Worm (Caenorhabditis elegans) whole organism, late embryonic: ENCODE results near the gene nspb-12.

ENCODE experiments used
- C08G9.2 ChIP-seq: sonication (generic microtip); optimal IDR thresholded peaks from 2 replicates; lab custom pipeline; 2016; ENCODE audit warnings: mild to moderate bottlenecking, missing genetic modification characterization, moderate library complexity, missing compliant biosample characterization
- K02D7.2 ChIP-seq: sonication (generic microtip); optimal IDR thresholded peaks from 2 replicates; lab custom pipeline; 2017; ENCODE audit warnings: mild to moderate bottlenecking, missing genetic modification characterization, missing compliant biosample characterization
- T23F11.4 ChIP-seq: fragments of 200-800 bp; sonication (Bioruptor generic); optimal IDR thresholded peaks from 2 replicates; lab custom pipeline; 2018; ENCODE audit warnings: mild to moderate bottlenecking, missing genetic modification characterization, missing compliant biosample characterization
- Y22D7AL.16 ChIP-seq: sonication (generic microtip); optimal IDR thresholded peaks from 2 replicates; lab custom pipeline; 2016; ENCODE audit warnings: missing genetic modification characterization, missing compliant biosample characterization
- ahr-1 ChIP-seq: sonication (generic microtip); optimal IDR thresholded peaks from 2 replicates; lab custom pipeline; 2016; ENCODE audit warnings: missing genetic modification characterization, missing compliant biosample characterization
- ceh-18 ChIP-seq: sonication (generic microtip); optimal IDR thresholded peaks from 2 replicates; lab custom pipeline; 2016; ENCODE audit warnings: missing genetic modification characterization, missing compliant biosample characterization
- ceh-34 ChIP-seq: sonication (generic microtip); optimal IDR thresholded peaks from 2 replicates; lab custom pipeline; 2016; ENCODE audit warnings: mild to moderate bottlenecking, missing genetic modification characterization, missing compliant biosample characterization
- ceh-48 ChIP-seq: sonication (generic microtip); optimal IDR thresholded peaks from 2 replicates; lab custom pipeline; 2016; ENCODE audit warnings: missing genetic modification characterization, inconsistent platforms, missing compliant biosample characterization
- ceh-6 ChIP-seq: fragments of 200-800 bp; sonication (Bioruptor generic); optimal IDR thresholded peaks from 2 replicates; lab custom pipeline; 2018; ENCODE audit warnings: mild to moderate bottlenecking, missing genetic modification characterization, missing compliant biosample characterization
- elt-2 ChIP-seq: sonication (generic microtip); optimal IDR thresholded peaks from 2 replicates; lab custom pipeline; 2016; ENCODE audit warnings: missing genetic modification reagents, missing genetic modification characterization, missing compliant biosample characterization
- elt-4 ChIP-seq: sonication (generic microtip); optimal IDR thresholded peaks from 2 replicates; lab custom pipeline; 2016; ENCODE audit warnings: missing genetic modification characterization, missing compliant biosample characterization
- ets-4 ChIP-seq: sonication (generic microtip); optimal IDR thresholded peaks from 2 replicates; lab custom pipeline; 2016; ENCODE audit warnings: missing genetic modification characterization, missing compliant biosample characterization
- fax-1 ChIP-seq: sonication (generic microtip); optimal IDR thresholded peaks from 2 replicates; lab custom pipeline; 2016; ENCODE audit warnings: missing genotype, missing genetic modification characterization, missing compliant biosample characterization
- fkh-10 ChIP-seq: fragments of 150-350 bp; optimal IDR thresholded peaks from 2 replicates; lab custom pipeline; 2014; ENCODE audit warnings: missing biosample characterization, missing genetic modification reagents, missing genetic modification characterization
- gmeb-2 ChIP-seq: sonication (generic microtip); optimal IDR thresholded peaks from 2 replicates; lab custom pipeline; 2016; ENCODE audit warnings: missing genetic modification characterization, inconsistent platforms, missing compliant biosample characterization
- hlh-15 ChIP-seq: sonication (generic microtip); optimal IDR thresholded peaks from 2 replicates; lab custom pipeline; 2016; ENCODE audit warnings: missing genetic modification characterization, missing compliant biosample characterization
- hlh-30 ChIP-seq: sonication (generic microtip); optimal IDR thresholded peaks from 2 replicates; lab custom pipeline; 2017; ENCODE audit warnings: antibody characterized with exemption, missing genetic modification characterization, missing compliant biosample characterization; ENCODE audit not compliant: insufficient read depth
- hlh-8 ChIP-seq: sonication (generic microtip); optimal IDR thresholded peaks from 2 replicates; lab custom pipeline; 2016; ENCODE audit warnings: missing genotype, missing genetic modification characterization, missing compliant biosample characterization
- madf-2 ChIP-seq: sonication (generic microtip); optimal IDR thresholded peaks from 2 replicates; lab custom pipeline; 2017; ENCODE audit warnings: missing genetic modification characterization, missing compliant biosample characterization
- mec-3 ChIP-seq: sonication (generic microtip); optimal IDR thresholded peaks from 2 replicates; lab custom pipeline; 2016; ENCODE audit warnings: borderline replicate concordance, missing genetic modification characterization, missing compliant biosample characterization
- nfya-1 ChIP-seq: sonication (generic microtip); optimal IDR thresholded peaks from 2 replicates; lab custom pipeline; 2017; ENCODE audit warnings: missing genetic modification characterization, mild to moderate bottlenecking, missing compliant biosample characterization, antibody characterized with exemption, moderate library complexity
- nhr-232 ChIP-seq: sonication (generic microtip); optimal IDR thresholded peaks from 2 replicates; lab custom pipeline; 2016; ENCODE audit warnings: missing genetic modification characterization, missing compliant biosample characterization
- npax-4 ChIP-seq: sonication (generic microtip); optimal IDR thresholded peaks from 2 replicates; lab custom pipeline; 2016; ENCODE audit warnings: missing genetic modification characterization, missing compliant biosample characterization
- pag-3 ChIP-seq: sonication (generic microtip); optimal IDR thresholded peaks from 2 replicates; lab custom pipeline; 2016; ENCODE audit warnings: missing compliant biosample characterization, missing genetic modification characterization, borderline replicate concordance
- pat-9 ChIP-seq: fragments of 200-800 bp; sonication (Bioruptor generic); optimal IDR thresholded peaks from 2 replicates; lab custom pipeline; 2018; ENCODE audit warnings: mild to moderate bottlenecking, missing genetic modification characterization, moderate library complexity, missing compliant biosample characterization
- pax-1 ChIP-seq: fragments of 150-350 bp; optimal IDR thresholded peaks from 2 replicates; lab custom pipeline; 2014; ENCODE audit warnings: missing biosample characterization, missing genetic modification characterization
- pha-4 ChIP-seq: fragments of 150-350 bp; optimal IDR thresholded peaks from 2 replicates; lab custom pipeline; 2018; ENCODE audit warnings: missing biosample characterization, missing genetic modification reagents, missing genetic modification characterization
- pqm-1 ChIP-seq: sonication (generic microtip); optimal IDR thresholded peaks from 2 replicates; lab custom pipeline; 2016; ENCODE audit warnings: missing genetic modification characterization, missing compliant biosample characterization
- pros-1 ChIP-seq: fragments of 150-350 bp; optimal IDR thresholded peaks from 2 replicates; lab custom pipeline; 2014; ENCODE audit warnings: missing biosample characterization, missing genetic modification reagents, missing genetic modification characterization
- ref-2 ChIP-seq: sonication (generic microtip); optimal IDR thresholded peaks from 2 replicates; lab custom pipeline; 2016; ENCODE audit warnings: missing genetic modification characterization, missing compliant biosample characterization
- rnt-1 ChIP-seq: sonication (generic microtip); optimal IDR thresholded peaks from 2 replicates; lab custom pipeline; 2016; ENCODE audit warnings: missing genetic modification characterization, missing compliant biosample characterization
- sox-4 ChIP-seq: sonication (generic microtip); optimal IDR thresholded peaks from 2 replicates; lab custom pipeline; 2017; ENCODE audit warnings: mild to moderate bottlenecking, missing genetic modification characterization, inconsistent platforms, missing compliant biosample characterization
- syd-9 ChIP-seq: sonication (generic microtip); optimal IDR thresholded peaks from 2 replicates; lab custom pipeline; 2016; ENCODE audit warnings: mild to moderate bottlenecking, missing genetic modification characterization, moderate library complexity, missing compliant biosample characterization
- tbx-2 ChIP-seq: sonication (generic microtip); optimal IDR thresholded peaks from 2 replicates; lab custom pipeline; 2016; ENCODE audit warnings: missing genetic modification characterization, missing compliant biosample characterization
- tbx-7 ChIP-seq: sonication (generic microtip); optimal IDR thresholded peaks from 2 replicates; lab custom pipeline; 2016; ENCODE audit warnings: missing genotype, missing genetic modification characterization, missing compliant biosample characterization
- unc-42 ChIP-seq: sonication (generic microtip); optimal IDR thresholded peaks from 2 replicates; lab custom pipeline; 2016; ENCODE audit warnings: missing genotype, missing genetic modification characterization, missing compliant biosample characterization
- unc-55 ChIP-seq: sonication (generic microtip); optimal IDR thresholded peaks from 2 replicates; lab custom pipeline; 2017; ENCODE audit warnings: missing biosample characterization, missing genetic modification reagents, missing genetic modification characterization
- unc-86 ChIP-seq: sonication (generic microtip); optimal IDR thresholded peaks from 2 replicates; lab custom pipeline; 2016; ENCODE audit warnings: missing genetic modification characterization, missing compliant biosample characterization
- ztf-16 ChIP-seq: sonication (generic microtip); optimal IDR thresholded peaks from 2 replicates; lab custom pipeline; 2017; ENCODE audit warnings: missing genetic modification characterization, missing compliant biosample characterization

nspb-12 gene

ce11 chrIII:5554884-5555500 lies 13.6 kb downstream of the nspb-12 start, which contains the start of the genes nmad-1 and hach-1 (continued):
- peak; percentile 93 for TF ChIP-seq fax-1 (tag; lab: Kevin White, UChicago)
- TF ChIP-seq ceh-6 (GFP tag; lab: Kevin White, UChicago) = peak; percentile 73
- TF ChIP-seq tbx-7 (tag; lab: Kevin White, UChicago) = peak; percentile 53
- TF ChIP-seq ahr-1 = peak; percentile 84
- TF ChIP-seq rnt-1 (tag; lab: Kevin White, UChicago) = peak; percentile 81
- TF ChIP-seq ceh-48 (tag; lab: Kevin White, UChicago) = peak; percentile 67
- TF ChIP-seq nfya-1 = peak; percentile 87
- peak; percentile 15 for TF ChIP-seq pax-1
- peak; percentile 90 for TF ChIP-seq ets-4
- no peak for TF ChIP-seq fkh-10 (GFP tag; lab: Kevin White, UChicago)
- peak; percentile 96 for TF ChIP-seq tbx-2 (tag; lab: Kevin White, UChicago)
- TF ChIP-seq C08G9.2 (tag; lab: Kevin White, UChicago) = peak; percentile 75
- peak; percentile 88 for TF ChIP-seq syd-9
- peak; percentile 2 for TF ChIP-seq mec-3 (tag; lab: Kevin White, UChicago)
- no peak for TF ChIP-seq pros-1 (tag; lab: Kevin White, UChicago)
- TF ChIP-seq ztf-16 (tag; lab: Kevin White, UChicago) = peak; percentile 85
- TF ChIP-seq npax-4 (tag; lab: Kevin White, UChicago) = peak; percentile 89
- TF ChIP-seq gmeb-2 = peak; percentile 90

- TF ChIP-seq hlh-30 (tag; lab: Kevin White, UChicago) (peak; percentile 20), elt-2 (tag; lab: Kevin White, UChicago) (peak; percentile 54), pax-1 (no peak)
- TF ChIP-seq, all 69 proteins: peak for 2
These were observed 15.5 kb downstream of the nspb-12 start for ce11 chrIII:5553098-5553497.

- peak; percentile 31 for TF ChIP-seq hlh-30 (tag; lab: Kevin White, UChicago)
- TF ChIP-seq ceh-18 (tag; lab: Kevin White, UChicago) = peak; percentile 56
- peak; percentile 7 for TF ChIP-seq unc-55 (GFP tag; lab: Kevin White, UChicago)
- TF ChIP-seq T23F11.4 = no peak
These were observed 16.4 kb downstream of the nspb-12 start, which contains the start of gene F09F7.6 for ce11 chrIII:5552072-5552667. Gene F09F7.6 (minus strand): TSS chrIII:5552135.

- TF ChIP-seq mec-3 (tag; lab: Kevin White, UChicago) (no peak), ceh-6 (GFP tag; lab: Kevin White, UChicago) (no peak), sox-4 (no peak), elt-2 (tag; lab: Kevin White, UChicago) (no peak), unc-42 (tag; lab: Kevin White, UChicago) (no peak), hlh-8 (tag; lab: Kevin White, UChicago) (no peak), K02D7.2 (tag; lab: Kevin White, UChicago) (no peak), nhr-232 (tag; lab: Kevin White, UChicago) (no peak)
- TF ChIP-seq, all 69 proteins: peak for 0
These were observed 17.7 kb downstream of the nspb-12 start for ce11 chrIII:5550844-5551243.

- TF ChIP-seq pax-1 (no peak), ztf-16 (tag; lab: Kevin White, UChicago) (no peak), gmeb-2 (no peak), sox-4 (no peak), pqm-1 (no peak), elt-2 (tag; lab: Kevin White, UChicago) (no peak), pag-3 (tag; lab: Kevin White, UChicago) (no peak), Y22D7AL.16 (tag; lab: Kevin White, UChicago) (no peak), ref-2 (no peak), C08G9.2 (tag; lab: Kevin White, UChicago) (no peak), elt-4 (tag; lab: Kevin White, UChicago) (no peak), ets-4 (no peak), pat-9 (tag; lab: Kevin White, UChicago) (no peak), pha-4 (no peak), madf-2 (tag; lab: Kevin White, UChicago) (no peak), hlh-15 (tag; lab: Kevin White, UChicago) (no peak), ceh-34 (tag; lab: Kevin White, UChicago) (no peak), unc-86 (tag; lab: Kevin White, UChicago) (no peak), ceh-18 (tag; lab: Kevin White, UChicago) (no peak)
These were observed 18.4 kb downstream of the nspb-12 start for ce11 chrIII:5550193-5550592.
